Worm (Caenorhabditis elegans) whole organism, L1 larva: Measurements from ENCODE around the gene F07E5.7.
"Not testable (repeated sequence)": the region's sequence is repeated elsewhere in the genome, so short reads cannot be mapped to it uniquely, and the experiment has no call there.

Experiments used
- C34B4.2 ChIP-seq: sonication (generic microtip); optimal IDR thresholded peaks from 2 replicates; lab custom pipeline; 2017; ENCODE audit warnings: mild to moderate bottlenecking, missing genetic modification characterization, missing compliant biosample characterization
- ama-1 ChIP-seq: fragments of 150-350 bp; optimal IDR thresholded peaks from 2 replicates; lab custom pipeline; 2014
- blmp-1 ChIP-seq: fragments of 150-350 bp; optimal IDR thresholded peaks from 2 replicates; lab custom pipeline; 2014; ENCODE audit warnings: missing biosample characterization, missing genetic modification characterization
- egl-27 ChIP-seq, 2 experiments: fragments of 150-350 bp in 1 of 2; sonication (generic microtip); optimal IDR thresholded peaks; 3 replicates each; lab custom pipeline; 2017 to 2018; ENCODE audit warnings: missing biosample characterization in 2 of 2, missing genetic modification characterization in 2 of 2, missing genetic modification reagents in 2 of 2
- mdl-1 ChIP-seq, 2 experiments: fragments of 150-350 bp; optimal IDR thresholded peaks; 2 replicates each; lab custom pipeline; 2014 to 2017; ENCODE audit warnings: missing biosample characterization in 2 of 2, missing genetic modification characterization in 2 of 2, inconsistent platforms in 1 of 2
- mep-1 ChIP-seq: fragments of 150-350 bp; optimal IDR thresholded peaks from 2 replicates; lab custom pipeline; 2014; ENCODE audit warnings: missing biosample characterization, missing genetic modification characterization
- nhr-12 ChIP-seq: sonication (generic microtip); optimal IDR thresholded peaks from 2 replicates; lab custom pipeline; 2017; ENCODE audit warnings: missing biosample characterization, missing genetic modification characterization
- nhr-237 ChIP-seq: fragments of 150-350 bp; optimal IDR thresholded peaks from 2 replicates; lab custom pipeline; 2014; ENCODE audit warnings: missing biosample characterization, missing genetic modification characterization
- nhr-77 ChIP-seq: fragments of 150-350 bp; optimal IDR thresholded peaks from 2 replicates; lab custom pipeline; 2014; ENCODE audit warnings: missing biosample characterization, missing genetic modification characterization
- rnt-1 ChIP-seq: sonication (generic microtip); optimal IDR thresholded peaks from 2 replicates; lab custom pipeline; 2016; ENCODE audit warnings: mild to moderate bottlenecking, missing genetic modification characterization, moderate library complexity, missing compliant biosample characterization
- skn-1 ChIP-seq: fragments of 150-350 bp; optimal IDR thresholded peaks from 2 replicates; lab custom pipeline; 2014; ENCODE audit warnings: missing biosample characterization, missing genetic modification characterization
- sup-37 ChIP-seq: fragments of 200-800 bp; sonication (Bioruptor generic); optimal IDR thresholded peaks from 2 replicates; lab custom pipeline; 2018; ENCODE audit warnings: mild to moderate bottlenecking, missing genetic modification characterization, missing compliant biosample characterization

ce11 chrII:2032282-2032681 lies 39.0 kb downstream of the F07E5.7 start, which contains the start of gene btb-4:
- not testable (repeated sequence) for TF ChIP-seq C34B4.2 (tag; lab: Kevin White, UChicago); skn-1; nhr-12 (tag; lab: Kevin White, UChicago); sup-37; nhr-237 (tag; lab: Kevin White, UChicago); ama-1 (lab: Kevin White, UChicago); rnt-1 (tag; lab: Kevin White, UChicago); egl-27 (tag; optimal IDR thresholded peaks at IDR 0.05; lab: Kevin White, UChicago); mep-1; nhr-77 (tag; lab: Kevin White, UChicago); mdl-1 (tag; optimal IDR thresholded peaks at IDR 0.05; lab: Kevin White, UChicago); blmp-1 (tag; lab: Kevin White, UChicago)
